Worm (Caenorhabditis elegans): ENCODE results near the gene F23F12.13.

Gene F23F12.13

ce11 chrIII:6492807-6493206 is 2.7 kb upstream of the F23F12.13 start, which contains the start of gene srb-11:
Gene srb-11, minus strand, starts transcription at chrIII:6492907.
- TF ChIP-seq tra-4 (tag; optimal IDR thresholded peaks at IDR 0.05) = no peak
- no peak for TF ChIP-seq aly-1 (tag; optimal IDR thresholded peaks at IDR 0.05)
- TF ChIP-seq B0310.2 (tag; optimal IDR thresholded peaks at IDR 0.05) = no peak
- no peak for TF ChIP-seq tbx-11 (GFP tag; IDR thresholded peaks at IDR 0.05)
- no peak for TF ChIP-seq ceh-36 (tag; optimal IDR thresholded peaks at IDR 0.05)
- no peak for TF ChIP-seq hnd-1 (tag; optimal IDR thresholded peaks at IDR 0.05)
- no peak for TF ChIP-seq ets-7 (tag; optimal IDR thresholded peaks at IDR 0.05)
- no peak for TF ChIP-seq sea-1 (GFP tag; conservative IDR thresholded peaks at IDR 0.05)

ce11 chrIII:6498176-6498575 is 2.7 kb downstream of the F23F12.13 start, which contains the start of gene sdz-15:
Gene sdz-15, plus strand, starts transcription at chrIII:6498476.
- TF ChIP-seq flt-1 (GFP tag; IDR thresholded peaks at IDR 0.05) (no peak), pes-1 (GFP tag; IDR thresholded peaks at IDR 0.05) (no peak), ceh-36 (tag; optimal IDR thresholded peaks at IDR 0.05) (no peak), hmg-4 (GFP tag; optimal IDR thresholded peaks at IDR 0.05) (no peak), tbx-37 (GFP tag; conservative IDR thresholded peaks at IDR 0.05) (no peak), scrt-1 (GFP tag; IDR thresholded peaks at IDR 0.05) (no peak), aly-1 (tag; optimal IDR thresholded peaks at IDR 0.05) (no peak), ets-7 (tag; optimal IDR thresholded peaks at IDR 0.05) (no peak), hnd-1 (tag; optimal IDR thresholded peaks at IDR 0.05) (no peak), B0310.2 (tag; optimal IDR thresholded peaks at IDR 0.05) (no peak), ceh-13 (GFP tag; optimal IDR thresholded peaks at IDR 0.05) (no peak), tbx-11 (GFP tag; IDR thresholded peaks at IDR 0.05) (no peak), sea-1 (GFP tag; conservative IDR thresholded peaks at IDR 0.05) (no peak), F13C5.2 (tag; optimal IDR thresholded peaks at IDR 0.05) (no peak), ama-1 (optimal IDR thresholded peaks at IDR 0.05) (no peak), hmbx-1 (tag; optimal IDR thresholded peaks at IDR 0.05) (no peak), tra-4 (tag; optimal IDR thresholded peaks at IDR 0.05) (no peak)

- TF ChIP-seq flt-1 (GFP tag; IDR thresholded peaks at IDR 0.05) (no peak), hmbx-1 (tag; optimal IDR thresholded peaks at IDR 0.05) (no peak), ets-7 (tag; optimal IDR thresholded peaks at IDR 0.05) (no peak), ceh-13 (GFP tag; optimal IDR thresholded peaks at IDR 0.05) (no peak), sea-1 (GFP tag; conservative IDR thresholded peaks at IDR 0.05) (no peak), B0310.2 (tag; optimal IDR thresholded peaks at IDR 0.05) (no peak), ama-1 (optimal IDR thresholded peaks at IDR 0.05) (no peak), hnd-1 (tag; optimal IDR thresholded peaks at IDR 0.05) (no peak), tra-4 (tag; optimal IDR thresholded peaks at IDR 0.05) (no peak), tbx-37 (GFP tag; conservative IDR thresholded peaks at IDR 0.05) (no peak), hmg-4 (GFP tag; optimal IDR thresholded peaks at IDR 0.05) (no peak)
Measured at ce11 chrIII:6499102-6499501, 3.6 kb downstream of the F23F12.13 start.

ce11 chrIII:6500032-6500564 is 4.6 kb downstream of the F23F12.13 start, which contains the start of gene F23F12.3:
Gene F23F12.3, plus strand, starts transcription at chrIII:6500514.
- TF ChIP-seq tbx-37 (GFP tag; conservative IDR thresholded peaks at IDR 0.05) = no peak
- no peak for TF ChIP-seq ceh-36 (tag; optimal IDR thresholded peaks at IDR 0.05)
- TF ChIP-seq hnd-1 (tag; optimal IDR thresholded peaks at IDR 0.05) = no peak
- TF ChIP-seq ama-1 (optimal IDR thresholded peaks at IDR 0.05) = no peak
- no peak for TF ChIP-seq flt-1 (GFP tag; IDR thresholded peaks at IDR 0.05)
- TF ChIP-seq pes-1 (GFP tag; IDR thresholded peaks at IDR 0.05) = no peak
- no peak for TF ChIP-seq aly-1 (tag; optimal IDR thresholded peaks at IDR 0.05)
- no peak for TF ChIP-seq ets-7 (tag; optimal IDR thresholded peaks at IDR 0.05)
- TF ChIP-seq sea-1 (GFP tag; conservative IDR thresholded peaks at IDR 0.05) = no peak
- TF ChIP-seq scrt-1 (GFP tag; IDR thresholded peaks at IDR 0.05) = no peak

ce11 chrIII:6507832-6508231 is 12.4 kb downstream of the F23F12.13 start, which contains the start of gene F23F12.12:
Gene F23F12.12, plus strand, starts transcription at chrIII:6508132.
- no peak for TF ChIP-seq hmg-4 (GFP tag; optimal IDR thresholded peaks at IDR 0.05)
- no peak for TF ChIP-seq sea-1 (GFP tag; conservative IDR thresholded peaks at IDR 0.05)
- no peak for TF ChIP-seq F13C5.2 (tag; optimal IDR thresholded peaks at IDR 0.05)
- no peak for TF ChIP-seq hmbx-1 (tag; optimal IDR thresholded peaks at IDR 0.05)
- TF ChIP-seq hnd-1 (tag; optimal IDR thresholded peaks at IDR 0.05) = no peak
- TF ChIP-seq tbx-11 (GFP tag; IDR thresholded peaks at IDR 0.05) = no peak

ce11 chrIII:6508327-6508726 is 12.9 kb downstream of the F23F12.13 start:
- TF ChIP-seq hnd-1 (tag; optimal IDR thresholded peaks at IDR 0.05) (no peak), tbx-11 (GFP tag; IDR thresholded peaks at IDR 0.05) (no peak), flt-1 (GFP tag; IDR thresholded peaks at IDR 0.05) (no peak), F13C5.2 (tag; optimal IDR thresholded peaks at IDR 0.05) (no peak), ets-7 (tag; optimal IDR thresholded peaks at IDR 0.05) (no peak), scrt-1 (GFP tag; IDR thresholded peaks at IDR 0.05) (no peak), sea-1 (GFP tag; conservative IDR thresholded peaks at IDR 0.05) (no peak), ama-1 (optimal IDR thresholded peaks at IDR 0.05) (no peak), hmg-4 (GFP tag; optimal IDR thresholded peaks at IDR 0.05) (no peak), tra-4 (tag; optimal IDR thresholded peaks at IDR 0.05) (no peak), ceh-13 (GFP tag; optimal IDR thresholded peaks at IDR 0.05) (no peak), tbx-37 (GFP tag; conservative IDR thresholded peaks at IDR 0.05) (no peak), ceh-36 (tag; optimal IDR thresholded peaks at IDR 0.05) (no peak), aly-1 (tag; optimal IDR thresholded peaks at IDR 0.05) (no peak), B0310.2 (tag; optimal IDR thresholded peaks at IDR 0.05) (no peak), pes-1 (GFP tag; IDR thresholded peaks at IDR 0.05) (no peak), hmbx-1 (tag; optimal IDR thresholded peaks at IDR 0.05) (no peak)

ce11 chrIII:6509301-6509700 is 13.8 kb downstream of the F23F12.13 start:
- no peak for TF ChIP-seq B0310.2 (tag; optimal IDR thresholded peaks at IDR 0.05)
- no peak for TF ChIP-seq ceh-13 (GFP tag; optimal IDR thresholded peaks at IDR 0.05)
- TF ChIP-seq hmg-4 (GFP tag; optimal IDR thresholded peaks at IDR 0.05) = no peak
- no peak for TF ChIP-seq hnd-1 (tag; optimal IDR thresholded peaks at IDR 0.05)
- TF ChIP-seq aly-1 (tag; optimal IDR thresholded peaks at IDR 0.05) = no peak
- no peak for TF ChIP-seq tra-4 (tag; optimal IDR thresholded peaks at IDR 0.05)
- no peak for TF ChIP-seq ceh-36 (tag; optimal IDR thresholded peaks at IDR 0.05)

Data from whole organism, early embryonic.